Fruit fly (Drosophila melanogaster): Measurements from ENCODE around the gene CG9114.

dm6 chrX:15323302-15323880 lies 9.6 kb downstream of the CG9114 start:
- TF ChIP-seq CG8478 (optimal IDR thresholded peaks at IDR 0.05) = no peak
- no peak for TF ChIP-seq CTCF (optimal IDR thresholded peaks at IDR 0.05)
